Fruit fly (Drosophila melanogaster) whole organism, embryonic: ENCODE measurements around the gene RpS15Aa.

Source experiments
- CG10321 ChIP-seq: fragments of 200-800 bp; sonication (Bioruptor generic); IDR thresholded peaks from 2 replicates; pipeline ENCODE4 v1.3.6; 2022; ENCODE audit warnings: missing biosample characterization, missing genetic modification characterization
- CG10654 ChIP-seq: fragments of 200-800 bp; sonication (Bioruptor generic); optimal IDR thresholded peaks from 2 replicates; lab custom pipeline; 2016; ENCODE audit warnings: missing biosample characterization, missing genetic modification characterization
- CG11456 ChIP-seq: fragments of 200-800 bp; sonication (Bioruptor generic); IDR thresholded peaks from 3 replicates; pipeline ENCODE4 v1.3.6; 2022; ENCODE audit warnings: missing biosample characterization, missing genetic modification characterization
- CG12769 ChIP-seq: fragments of 200-800 bp; sonication (Bioruptor generic); optimal IDR thresholded peaks from 2 replicates; lab custom pipeline; 2019; ENCODE audit warnings: missing biosample characterization, mild to moderate bottlenecking, missing genetic modification characterization, moderate library complexity
- CG13123 ChIP-seq: fragments of 200-800 bp; sonication (Bioruptor generic); optimal IDR thresholded peaks from 2 replicates; lab custom pipeline; 2016; ENCODE audit warnings: missing biosample characterization, missing genetic modification characterization
- CG13296 ChIP-seq: fragments of 200-800 bp; sonication (Bioruptor generic); optimal IDR thresholded peaks from 3 replicates; lab custom pipeline; 2018; ENCODE audit warnings: missing biosample characterization, mild to moderate bottlenecking, missing genetic modification characterization
- CG15514 ChIP-seq: fragments of 200-800 bp; sonication (Bioruptor generic); optimal IDR thresholded peaks from 3 replicates; lab custom pipeline; 2017; ENCODE audit warnings: missing biosample characterization, missing genetic modification characterization, mild to moderate bottlenecking, moderate library complexity, missing genetic modification reagents
- CG18764 ChIP-seq: fragments of 200-800 bp; sonication (Bioruptor generic); optimal IDR thresholded peaks from 3 replicates; lab custom pipeline; 2016; ENCODE audit warnings: missing biosample characterization, missing genetic modification characterization
- CG2129 ChIP-seq: fragments of 200-800 bp; sonication (Bioruptor generic); IDR thresholded peaks from 2 replicates; pipeline ENCODE4 v1.3.6; 2022; ENCODE audit warnings: missing biosample characterization, missing genetic modification characterization; ENCODE audit not compliant: partially characterized antibody
- CG31388 ChIP-seq: fragments of 200-800 bp; sonication (Bioruptor generic); optimal IDR thresholded peaks from 2 replicates; lab custom pipeline; 2016; ENCODE audit warnings: missing biosample characterization, missing genetic modification characterization
- CG4282 ChIP-seq: fragments of 200-800 bp; sonication (Bioruptor generic); optimal IDR thresholded peaks from 2 replicates; lab custom pipeline; 2016; ENCODE audit warnings: missing biosample characterization, missing genetic modification characterization
- CG5180 ChIP-seq: fragments of 200-800 bp; sonication (Bioruptor generic); optimal IDR thresholded peaks from 3 replicates; lab custom pipeline; 2017; ENCODE audit warnings: missing biosample characterization, missing genetic modification characterization, mild to moderate bottlenecking, moderate library complexity, missing genetic modification reagents
- CG6175 ChIP-seq: fragments of 200-800 bp; sonication (Bioruptor generic); IDR thresholded peaks from 3 replicates; pipeline ENCODE4 v1.3.6; 2022; ENCODE audit warnings: missing biosample characterization, missing genetic modification characterization
- CG6654 ChIP-seq: fragments of 200-800 bp; sonication (Bioruptor generic); optimal IDR thresholded peaks from 2 replicates; lab custom pipeline; 2017; ENCODE audit warnings: missing biosample characterization, mild to moderate bottlenecking, missing genetic modification characterization
- CG6791 ChIP-seq: fragments of 200-800 bp; sonication (Bioruptor generic); IDR thresholded peaks from 3 replicates; pipeline ENCODE4 v1.3.6; 2022; ENCODE audit warnings: missing biosample characterization, missing genetic modification characterization; ENCODE audit not compliant: partially characterized antibody
- CG7271 ChIP-seq: fragments of 200-800 bp; sonication (Bioruptor generic); optimal IDR thresholded peaks from 2 replicates; lab custom pipeline; 2018; ENCODE audit warnings: missing biosample characterization, mild to moderate bottlenecking, missing genetic modification characterization, moderate library complexity
- CG8290 ChIP-seq, 3 experiments: fragments of 200-800 bp; sonication (Bioruptor generic); optimal IDR thresholded peaks; 2 replicates each; lab custom pipeline; 2016 to 2019; ENCODE audit warnings: missing biosample characterization in 3 of 3, missing genetic modification characterization in 3 of 3, mild to moderate bottlenecking in 2 of 3, moderate library complexity in 1 of 3
- Camta ChIP-seq: fragments of 200-800 bp; sonication (Bioruptor generic); optimal IDR thresholded peaks from 2 replicates; lab custom pipeline; 2016; ENCODE audit warnings: missing biosample characterization, missing genetic modification characterization
- Dfd ChIP-seq, 2 experiments: fragments of >200 bp; optimal IDR thresholded peaks; 2 replicates each; lab custom pipeline; 2017; ENCODE audit warnings: missing biosample characterization in 2 of 2, missing genetic modification characterization in 2 of 2
- Dip3 ChIP-seq: fragments of 200-800 bp; sonication (Bioruptor generic); optimal IDR thresholded peaks from 3 replicates; lab custom pipeline; 2016; ENCODE audit warnings: missing biosample characterization, missing genetic modification characterization
- E2f1 ChIP-seq: fragments of 200-800 bp; sonication (Bioruptor generic); IDR thresholded peaks from 2 replicates; pipeline ENCODE4 v1.3.6; 2022; ENCODE audit warnings: missing biosample characterization, missing genetic modification characterization
- ERR ChIP-seq: fragments of 200-800 bp; sonication (Bioruptor generic); optimal IDR thresholded peaks from 2 replicates; lab custom pipeline; 2016; ENCODE audit warnings: missing biosample characterization, missing genetic modification characterization
- Eip74EF ChIP-seq, 2 experiments: fragments of 200-800 bp in 1 of 2; fragments of >200 bp in 1 of 2; sonication (Bioruptor generic) in 1 of 2; optimal IDR thresholded peaks; 2 replicates each; lab custom pipeline; 2017 to 2019; ENCODE audit warnings: missing biosample characterization in 2 of 2, missing genetic modification characterization in 2 of 2, mild to moderate bottlenecking in 1 of 2, moderate library complexity in 1 of 2
- Elba2 ChIP-seq: fragments of 200-800 bp; sonication (Bioruptor generic); optimal IDR thresholded peaks from 3 replicates; lab custom pipeline; 2016; ENCODE audit warnings: missing biosample characterization, missing genetic modification characterization
- Ets97D ChIP-seq: fragments of 200-800 bp; sonication (Bioruptor generic); optimal IDR thresholded peaks from 3 replicates; lab custom pipeline; 2016; ENCODE audit warnings: missing biosample characterization, missing genetic modification characterization
- Fer2 ChIP-seq: fragments of 200-800 bp; sonication (Bioruptor generic); optimal IDR thresholded peaks from 2 replicates; lab custom pipeline; 2018; ENCODE audit warnings: missing biosample characterization, mild to moderate bottlenecking, missing genetic modification characterization, moderate library complexity
- H2.0 ChIP-seq: fragments of 200-800 bp; sonication (Bioruptor generic); IDR thresholded peaks from 2 replicates; pipeline ENCODE4 v1.3.6; 2022; ENCODE audit warnings: missing biosample characterization, missing genetic modification characterization
- HmgD ChIP-seq: fragments of 200-800 bp; sonication (Bioruptor generic); optimal IDR thresholded peaks from 3 replicates; lab custom pipeline; 2016; ENCODE audit warnings: missing biosample characterization, missing genetic modification characterization
- Hr78 ChIP-seq, 2 experiments: fragments of 200-800 bp in 1 of 2; fragments of >200 bp in 1 of 2; sonication (Bioruptor generic) in 1 of 2; optimal IDR thresholded peaks; 2 replicates each; lab custom pipeline; 2017 to 2019; ENCODE audit warnings: missing biosample characterization in 2 of 2, missing genetic modification characterization in 2 of 2, mild to moderate bottlenecking in 1 of 2, moderate library complexity in 1 of 2
- Ptx1 ChIP-seq: fragments of 200-800 bp; sonication (Bioruptor generic); IDR thresholded peaks from 2 replicates; pipeline ENCODE4 v1.3.6; 2022; ENCODE audit warnings: missing biosample characterization, missing genetic modification characterization
- Scr ChIP-seq: fragments of 200-800 bp; sonication (Bioruptor generic); IDR thresholded peaks from 2 replicates; pipeline ENCODE4 v1.3.6; 2022; ENCODE audit warnings: missing biosample characterization, missing genetic modification characterization; ENCODE audit not compliant: partially characterized antibody
- Sox102F ChIP-seq: fragments of 200-800 bp; sonication (Bioruptor generic); optimal IDR thresholded peaks from 2 replicates; lab custom pipeline; 2018; ENCODE audit warnings: missing biosample characterization, mild to moderate bottlenecking, missing genetic modification characterization, moderate library complexity
- Tbp ChIP-seq: fragments of >200 bp; optimal IDR thresholded peaks from 2 replicates; lab custom pipeline; 2018; ENCODE audit warnings: missing biosample characterization, missing genetic modification characterization
- YL-1 ChIP-seq: fragments of 200-800 bp; sonication (Bioruptor generic); optimal IDR thresholded peaks from 3 replicates; lab custom pipeline; 2017; ENCODE audit warnings: missing biosample characterization, mild to moderate bottlenecking, missing genetic modification characterization
- abd-A ChIP-seq: fragments of 200-800 bp; sonication (Bioruptor generic); optimal IDR thresholded peaks from 3 replicates; lab custom pipeline; 2019; ENCODE audit warnings: missing biosample characterization, mild to moderate bottlenecking, missing genetic modification characterization, moderate library complexity
- bsh ChIP-seq, 2 experiments: fragments of 200-800 bp; sonication (Bioruptor generic); optimal IDR thresholded peaks; 2 replicates each; lab custom pipeline; 2017 to 2018; ENCODE audit warnings: mild to moderate bottlenecking in 2 of 2, missing biosample characterization in 2 of 2, missing genetic modification characterization in 2 of 2, moderate library complexity in 1 of 2
- crp ChIP-seq, 2 experiments: fragments of 200-800 bp; sonication (Bioruptor generic); optimal IDR thresholded peaks; 2 replicates in 1 of 2; 3 replicates in 1 of 2; lab custom pipeline; 2017; ENCODE audit warnings: missing biosample characterization in 2 of 2, missing genetic modification characterization in 2 of 2, mild to moderate bottlenecking in 1 of 2, moderate library complexity in 1 of 2
- esg ChIP-seq: fragments of 200-800 bp; sonication (Bioruptor generic); conservative IDR thresholded peaks from 2 replicates; pipeline ENCODE4 v1.3.6; 2022; ENCODE audit warnings: missing biosample characterization, missing genetic modification characterization
- fru ChIP-seq: fragments of >200 bp; optimal IDR thresholded peaks from 2 replicates; lab custom pipeline; 2017
- ham ChIP-seq: fragments of 200-800 bp; sonication (Bioruptor generic); IDR thresholded peaks from 2 replicates; pipeline ENCODE4 v1.3.6; 2022; ENCODE audit warnings: missing biosample characterization, missing genetic modification characterization
- jigr1 ChIP-seq: fragments of 200-800 bp; sonication (Bioruptor generic); IDR thresholded peaks from 3 replicates; pipeline ENCODE4 v1.3.6; 2022; ENCODE audit warnings: missing biosample characterization, missing genetic modification characterization
- lmd ChIP-seq: fragments of 200-800 bp; sonication (Bioruptor generic); IDR thresholded peaks from 2 replicates; pipeline ENCODE4 v1.3.6; 2022; ENCODE audit warnings: missing biosample characterization, missing genetic modification characterization
- org-1 ChIP-seq: fragments of 200-800 bp; sonication (Bioruptor generic); optimal IDR thresholded peaks from 2 replicates; lab custom pipeline; 2017; ENCODE audit warnings: missing biosample characterization, missing genetic modification characterization
- pan ChIP-seq, 4 experiments: fragments of >200 bp in 3 of 4; fragments of 200-800 bp in 1 of 4; sonication (Bioruptor generic) in 1 of 4; optimal IDR thresholded peaks in 3 of 4; IDR thresholded peaks in 1 of 4; 2 replicates each; pipeline versions ENCODE4 v1.3.6 to Lab custom; 2017 to 2022; ENCODE audit warnings: missing biosample characterization in 2 of 4, missing genetic modification characterization in 2 of 4, mixed read lengths in 1 of 4
- pb ChIP-seq: fragments of 200-800 bp; sonication (Bioruptor generic); optimal IDR thresholded peaks from 3 replicates; lab custom pipeline; 2016; ENCODE audit warnings: missing biosample characterization, missing genetic modification characterization
- sr ChIP-seq: fragments of 200-800 bp; sonication (Bioruptor generic); IDR thresholded peaks from 3 replicates; pipeline ENCODE4 v1.3.6; 2022; ENCODE audit warnings: missing biosample characterization, missing genetic modification characterization
- ttk ChIP-seq: fragments of 200-800 bp; sonication (Bioruptor generic); IDR thresholded peaks from 2 replicates; pipeline ENCODE4 v2.1.2; 2022; ENCODE audit warnings: missing biosample characterization, missing genetic modification characterization
- wek ChIP-seq: fragments of 200-800 bp; sonication (Bioruptor generic); optimal IDR thresholded peaks from 3 replicates; lab custom pipeline; 2018; ENCODE audit warnings: missing biosample characterization, mild to moderate bottlenecking, missing genetic modification characterization, moderate library complexity
- wor ChIP-seq: fragments of 200-800 bp; sonication (Bioruptor generic); IDR thresholded peaks from 2 replicates; pipeline ENCODE4 v1.3.6; 2022; ENCODE audit warnings: missing biosample characterization, missing genetic modification characterization
- zfh2 ChIP-seq: fragments of 200-800 bp; sonication (Bioruptor generic); optimal IDR thresholded peaks from 2 replicates; lab custom pipeline; 2016; ENCODE audit warnings: missing biosample characterization, missing genetic modification characterization

RpS15Aa gene

DNA sequence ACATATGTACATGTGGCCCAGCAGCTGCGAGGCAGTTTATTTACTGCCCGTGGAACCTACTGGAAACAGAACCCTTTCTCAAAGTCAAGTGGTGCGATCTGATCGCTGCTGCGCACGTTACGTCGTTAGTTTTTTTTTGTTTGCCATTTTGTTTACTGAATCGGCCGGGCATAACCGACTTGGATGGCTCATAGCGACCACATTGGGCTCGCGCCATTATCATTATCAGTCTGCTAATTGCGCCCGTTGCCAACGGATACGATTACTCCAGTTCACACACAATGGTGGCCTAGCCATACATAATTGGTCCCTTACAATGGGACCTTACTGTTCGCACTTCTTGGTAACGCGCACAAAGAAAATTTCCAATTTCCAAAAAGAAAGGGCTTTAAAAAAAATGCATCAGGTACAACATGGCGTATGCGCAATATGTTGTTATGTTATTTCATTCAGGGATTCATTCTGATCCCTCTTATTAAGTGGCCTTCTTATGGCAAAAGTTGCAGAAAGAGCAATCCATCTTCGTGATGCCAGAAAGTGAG lies 4.7 kb downstream of the RpS15Aa start (continued):
- no peak for TF ChIP-seq Eip74EF (GFP tag; optimal IDR thresholded peaks at IDR 0.05; lab: Kevin White, UChicago)
- no peak for TF ChIP-seq CG4282 (GFP tag; lab: Kevin White, UChicago)
- no peak for TF ChIP-seq CG13296 (GFP tag; lab: Kevin White, UChicago)
- no peak for TF ChIP-seq CG6654
- peak; percentile 40 for TF ChIP-seq Dip3
- TF ChIP-seq Ets97D (GFP tag; lab: Kevin White, UChicago), result no peak
- no peak for TF ChIP-seq CG2129 (GFP tag; lab: Robert Waterston, UW)
- TF ChIP-seq CG11456 (GFP tag; lab: Robert Waterston, UW), result no peak
- TF ChIP-seq Scr (GFP tag; lab: Robert Waterston, UW), result no peak
- TF ChIP-seq Tbp (GFP tag; lab: Kevin White, UChicago), result no peak
- no peak for TF ChIP-seq CG10654 (GFP tag; lab: Kevin White, UChicago)
- TF ChIP-seq Camta (GFP tag; lab: Kevin White, UChicago), result no peak
- no peak for TF ChIP-seq wek
- TF ChIP-seq esg (GFP tag; lab: Robert Waterston, UW), result no peak
- no peak for TF ChIP-seq CG18764
- TF ChIP-seq pb (GFP tag; lab: Kevin White, UChicago), result peak; percentile 18
- no peak for TF ChIP-seq Elba2 (GFP tag; lab: Kevin White, UChicago)
- TF ChIP-seq ERR (GFP tag; lab: Kevin White, UChicago), result peak; percentile 46
- TF ChIP-seq CG12769 (tag; lab: Kevin White, UChicago), result no peak
- no peak for TF ChIP-seq YL-1
- TF ChIP-seq jigr1 (GFP tag; lab: Robert Waterston, UW), result no peak
- no peak for TF ChIP-seq sr
- TF ChIP-seq CG6791, result no peak
- peak; percentile 4 for TF ChIP-seq org-1 (GFP tag; lab: Kevin White, UChicago)
- TF ChIP-seq Fer2 (tag; lab: Kevin White, UChicago), result no peak
- no peak for TF ChIP-seq Hr78 (GFP tag; optimal IDR thresholded peaks at IDR 0.05; lab: Kevin White, UChicago)
- TF ChIP-seq wor (GFP tag; lab: Robert Waterston, UW), result no peak
- no peak for TF ChIP-seq ham (GFP tag; lab: Robert Waterston, UW)
- no peak for TF ChIP-seq Sox102F
- TF ChIP-seq Dfd (GFP tag; optimal IDR thresholded peaks at IDR 0.05; lab: Kevin White, UChicago), result no peak
- no peak for TF ChIP-seq CG10321 (GFP tag; lab: Robert Waterston, UW)
- no peak for TF ChIP-seq pan (optimal IDR thresholded peaks at IDR 0.05; lab: Kevin White, UChicago)
- TF ChIP-seq pan (GFP tag; optimal IDR thresholded peaks at IDR 0.05 in 1 of 2, IDR thresholded peaks at IDR 0.05 in 1 of 2), result no peak
- no peak for TF ChIP-seq CG7271 (tag; lab: Kevin White, UChicago)
- no peak for TF ChIP-seq crp (GFP tag; optimal IDR thresholded peaks at IDR 0.05; lab: Kevin White, UChicago)
- no peak for TF ChIP-seq CG8290 (GFP tag; optimal IDR thresholded peaks at IDR 0.05; lab: Kevin White, UChicago)
- TF ChIP-seq CG8290 (tag; optimal IDR thresholded peaks at IDR 0.05; lab: Kevin White, UChicago), result no peak
- TF ChIP-seq ttk, result no peak
- no peak for TF ChIP-seq Ptx1 (GFP tag; lab: Robert Waterston, UW)
- TF ChIP-seq E2f1 (GFP tag; lab: Robert Waterston, UW), result no peak
- TF ChIP-seq abd-A (tag; lab: Kevin White, UChicago), result no peak
- peak; percentile 77 for TF ChIP-seq zfh2 (GFP tag; lab: Kevin White, UChicago)
- no peak for TF ChIP-seq HmgD (GFP tag; lab: Kevin White, UChicago)
- no peak for TF ChIP-seq CG31388
- TF ChIP-seq H2.0 (GFP tag; lab: Robert Waterston, UW), result no peak
- peak in 1 of 2 experiments; percentile 25 for TF ChIP-seq bsh (GFP tag; optimal IDR thresholded peaks at IDR 0.05; lab: Kevin White, UChicago)
- no peak for TF ChIP-seq CG5180 (GFP tag; lab: Kevin White, UChicago)
- TF ChIP-seq CG15514, result no peak
- no peak for TF ChIP-seq CG6175 (GFP tag; lab: Robert Waterston, UW)
- TF ChIP-seq lmd (GFP tag; lab: Robert Waterston, UW), result peak; percentile 25; the same call in 1 of the 2 replicates
- no peak for TF ChIP-seq fru (lab: Kevin White, UChicago)
- no peak for TF ChIP-seq CG13123
